Worm (Caenorhabditis elegans) whole organism, mixed stage, embryonic: ENCODE data around the gene C14F11.7.

Source experiments
- hlh-1 ChIP-seq: fragments of 150-350 bp; optimal IDR thresholded peaks from 2 replicates; lab custom pipeline; 2014; ENCODE audit warnings: missing biosample characterization, missing genetic modification reagents, missing genetic modification characterization
- lin-13 ChIP-seq: fragments of 150-350 bp; optimal IDR thresholded peaks from 2 replicates; lab custom pipeline; 2014; ENCODE audit warnings: missing biosample characterization, missing genetic modification characterization
- mab-5 ChIP-seq: fragments of 150-350 bp; optimal IDR thresholded peaks from 2 replicates; lab custom pipeline; 2014; ENCODE audit warnings: missing biosample characterization, missing genetic modification characterization
- nhr-12 ChIP-seq: fragments of 150-350 bp; optimal IDR thresholded peaks from 2 replicates; lab custom pipeline; 2014; ENCODE audit warnings: missing biosample characterization, missing genetic modification characterization
- nhr-237 ChIP-seq: fragments of 150-350 bp; optimal IDR thresholded peaks from 2 replicates; lab custom pipeline; 2014; ENCODE audit warnings: missing biosample characterization, missing genetic modification characterization
- pha-4 ChIP-seq: fragments of 150-350 bp; optimal IDR thresholded peaks from 2 replicates; lab custom pipeline; 2018; ENCODE audit warnings: missing biosample characterization, missing genetic modification reagents, missing genetic modification characterization
- snpc-4 ChIP-seq: fragments of 150-350 bp; optimal IDR thresholded peaks from 2 replicates; lab custom pipeline; 2014; ENCODE audit warnings: missing biosample characterization, missing genetic modification characterization
- tbx-8 ChIP-seq: fragments of 200-800 bp; sonication (Bioruptor generic); optimal IDR thresholded peaks from 2 replicates; lab custom pipeline; 2018; ENCODE audit warnings: mild to moderate bottlenecking, missing genetic modification characterization, moderate library complexity, missing compliant biosample characterization
- unc-39 ChIP-seq: fragments of 150-350 bp; optimal IDR thresholded peaks from 2 replicates; lab custom pipeline; 2014; ENCODE audit warnings: missing biosample characterization, missing genetic modification characterization
- ztf-11 ChIP-seq: fragments of 150-350 bp; optimal IDR thresholded peaks from 2 replicates; lab custom pipeline; 2014; ENCODE audit warnings: missing biosample characterization, missing genetic modification characterization

ce11 chrX:6187848-6188247 lies 20.5 kb downstream of the C14F11.7 start, which contains the start of gene T13C5.10:
- TF ChIP-seq nhr-12 (no peak), nhr-237 (tag; lab: Kevin White, UChicago) (no peak), snpc-4 (tag; lab: Kevin White, UChicago) (no peak), mab-5 (no peak), ztf-11 (tag; lab: Kevin White, UChicago) (no peak), lin-13 (tag; lab: Kevin White, UChicago) (no peak), hlh-1 (tag; lab: Kevin White, UChicago) (no peak), pha-4 (tag; lab: Kevin White, UChicago) (no peak), unc-39 (tag; lab: Kevin White, UChicago) (no peak), tbx-8 (GFP tag; lab: Kevin White, UChicago) (no peak)
